Fruit fly (Drosophila melanogaster): ENCODE measurements around the gene CG6154.

Gene CG6154

DNA sequence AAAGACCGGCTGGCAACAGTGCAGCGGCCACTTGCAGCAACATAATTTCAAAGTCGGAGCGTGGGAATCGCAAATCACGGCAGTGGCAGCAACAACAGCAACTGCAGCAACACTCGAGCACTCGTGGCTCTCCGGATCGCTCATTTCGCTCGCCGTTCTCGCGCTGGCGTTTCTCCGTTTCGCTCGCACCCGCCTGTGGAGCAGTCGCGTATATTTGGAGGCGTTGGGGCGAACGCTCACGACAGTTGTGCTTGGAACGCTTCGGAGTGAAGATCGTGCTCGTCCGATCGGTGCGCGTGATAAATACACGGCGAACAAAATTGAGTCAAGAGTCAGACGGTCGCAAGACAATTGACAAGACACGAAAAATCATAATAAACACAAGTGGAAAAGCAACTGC lies 32.4 kb upstream of the CG6154 start, which contains the start of gene CG12290 (continued):
- TF ChIP-seq ewg (GFP tag; optimal IDR thresholded peaks at IDR 0.05), result no peak
- TF ChIP-seq CrebB (tag; optimal IDR thresholded peaks at IDR 0.05), result no peak
- TF ChIP-seq CG4360 (GFP tag; IDR thresholded peaks at IDR 0.05), result peak; percentile 78
- TF ChIP-seq ash1 (GFP tag; optimal IDR thresholded peaks at IDR 0.05), result no peak
- no peak for TF ChIP-seq slou (GFP tag; optimal IDR thresholded peaks at IDR 0.05)
- no peak for TF ChIP-seq CG17802 (tag; optimal IDR thresholded peaks at IDR 0.05)
- TF ChIP-seq eve (GFP tag; optimal IDR thresholded peaks at IDR 0.05), result no peak
- no peak for TF ChIP-seq btn (GFP tag; optimal IDR thresholded peaks at IDR 0.05)
- TF ChIP-seq Dbx (GFP tag; IDR thresholded peaks at IDR 0.05), result peak; percentile 57; the same call in 2 of the 3 replicates
- TF ChIP-seq bcd (GFP tag; optimal IDR thresholded peaks at IDR 0.05), result peak; percentile 6
- peak; percentile 46 for TF ChIP-seq CG1832 (GFP tag; optimal IDR thresholded peaks at IDR 0.05)
- TF ChIP-seq CHES-1-like (GFP tag; optimal IDR thresholded peaks at IDR 0.05), result peak; percentile 40
- TF ChIP-seq CG18764 (GFP tag; optimal IDR thresholded peaks at IDR 0.05), result no peak
- no peak for TF ChIP-seq D19B (GFP tag; optimal IDR thresholded peaks at IDR 0.05)
- TF ChIP-seq CG16863 (GFP tag; optimal IDR thresholded peaks at IDR 0.05), result no peak
- no peak for TF ChIP-seq sim (GFP tag; IDR thresholded peaks at IDR 0.05)
- TF ChIP-seq Xrp1 (GFP tag; IDR thresholded peaks at IDR 0.05), result peak; percentile 31; the same call in 1 of the 2 replicates
- TF ChIP-seq Mad (GFP tag; optimal IDR thresholded peaks at IDR 0.05), result no peak
- TF ChIP-seq CG6175 (GFP tag; IDR thresholded peaks at IDR 0.05), result peak; percentile 56; the same call in 1 of the 3 replicates
- no peak for TF ChIP-seq tio (GFP tag; optimal IDR thresholded peaks at IDR 0.05)
- TF ChIP-seq Poxn (GFP tag; IDR thresholded peaks at IDR 0.05), result no peak
- TF ChIP-seq Gsc (GFP tag; IDR thresholded peaks at IDR 0.05), result no peak
- peak; percentile 33 for TF ChIP-seq sens (GFP tag)
- TF ChIP-seq lmd (GFP tag; IDR thresholded peaks at IDR 0.05), result 0 out of 2 replicates have a peak, but pooled peaks have one; percentile 8
- no peak for TF ChIP-seq CG4282 (GFP tag; optimal IDR thresholded peaks at IDR 0.05)
- TF ChIP-seq gsb-n (tag; optimal IDR thresholded peaks at IDR 0.05), result no peak
- peak; percentile 75; the same call in 1 of the 2 replicates for TF ChIP-seq rib (GFP tag; IDR thresholded peaks at IDR 0.05)
- TF ChIP-seq lov (optimal IDR thresholded peaks at IDR 0.05), result no peak
- TF ChIP-seq lov (GFP tag; IDR thresholded peaks at IDR 0.05), result no peak
- 0 out of 2 replicates have a peak, but pooled peaks have one; percentile 6 for TF ChIP-seq CG7372 (GFP tag; IDR thresholded peaks at IDR 0.05)
- no peak for TF ChIP-seq CG30020 (tag; optimal IDR thresholded peaks at IDR 0.05)
- TF ChIP-seq Taf1 (GFP tag; IDR thresholded peaks at IDR 0.05), result no peak
- TF ChIP-seq sr (GFP tag; IDR thresholded peaks at IDR 0.05), result peak; percentile 62; the same call in 1 of the 3 replicates
- TF ChIP-seq fru (optimal IDR thresholded peaks at IDR 0.05), result no peak
- 0 out of 3 replicates have a peak, but pooled peaks have one; percentile 21 for TF ChIP-seq CG7963 (GFP tag; IDR thresholded peaks at IDR 0.05; ENCODE audit: partially characterized antibody)
- TF ChIP-seq nau (GFP tag; optimal IDR thresholded peaks at IDR 0.05), result no peak
- TF ChIP-seq vfl (GFP tag; optimal IDR thresholded peaks at IDR 0.05), result no peak
- no peak; the same call in 2 of the 3 replicates for TF ChIP-seq B-H1 (GFP tag; IDR thresholded peaks at IDR 0.05)
- TF ChIP-seq trh (GFP tag; optimal IDR thresholded peaks at IDR 0.05), result no peak
- TF ChIP-seq CG3065 (GFP tag; optimal IDR thresholded peaks at IDR 0.05), result no peak
- peak; percentile 40; the same call in 1 of the 3 replicates for TF ChIP-seq CG34422 (GFP tag; IDR thresholded peaks at IDR 0.05)
- no peak for TF ChIP-seq Lim3 (GFP tag; IDR thresholded peaks at IDR 0.05)
- TF ChIP-seq ap (GFP tag; IDR thresholded peaks at IDR 0.05), result peak; percentile 41; the same call in 1 of the 2 replicates
- TF ChIP-seq bigmax (GFP tag; optimal IDR thresholded peaks at IDR 0.05), result no peak
- TF ChIP-seq stwl (tag; optimal IDR thresholded peaks at IDR 0.05), result no peak
- no peak for TF ChIP-seq sima (GFP tag; optimal IDR thresholded peaks at IDR 0.05)
- no peak for TF ChIP-seq Ptx1 (GFP tag; IDR thresholded peaks at IDR 0.05)
- TF ChIP-seq pb (GFP tag; optimal IDR thresholded peaks at IDR 0.05), result peak; percentile 2
- peak; percentile 44; the same call in 1 of the 2 replicates for TF ChIP-seq Bgb (GFP tag; IDR thresholded peaks at IDR 0.05; ENCODE audit: partially characterized antibody)
- no peak for TF ChIP-seq Asciz (GFP tag; optimal IDR thresholded peaks at IDR 0.05)
- no peak for TF ChIP-seq CG4820 (GFP tag; optimal IDR thresholded peaks at IDR 0.05)

All from whole organism, embryonic.